Worm (Caenorhabditis elegans): ENCODE measurements around the gene adt-3.

DNA sequence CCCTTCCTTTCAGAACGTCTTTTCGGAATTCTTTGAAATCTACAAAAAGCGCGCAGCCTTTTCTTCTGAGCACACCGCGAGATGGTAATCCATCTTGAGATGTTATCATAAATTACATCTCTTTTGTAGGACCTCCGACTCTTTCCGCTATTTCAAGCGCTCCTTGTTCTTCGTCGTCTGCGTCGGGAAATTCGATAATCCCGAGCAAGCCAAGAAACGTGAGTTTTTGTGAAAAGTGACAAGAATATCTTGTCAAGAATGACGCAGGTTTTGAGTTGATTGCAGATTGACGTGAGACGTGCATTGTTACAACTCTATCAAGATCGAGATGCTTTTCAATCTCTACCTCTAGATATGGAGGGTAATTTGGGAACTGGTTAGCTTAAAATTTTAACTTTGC is 28.9 kb downstream of the adt-3 start:
- TF ChIP-seq dao-5 (tag; optimal IDR thresholded peaks at IDR 0.05) (no peak), him-1 (tag; optimal IDR thresholded peaks at IDR 0.05) (no peak)

Data from whole organism, L4/young adult.